Fruit fly (Drosophila melanogaster) whole organism, embryonic: Measurements from ENCODE around the gene unc79.

Experiments
- CG3995 ChIP-seq: fragments of 200-800 bp; sonication (Bioruptor generic); optimal IDR thresholded peaks from 3 replicates; lab custom pipeline; 2016; ENCODE audit warnings: missing biosample characterization, missing genetic modification characterization
- CG5953 ChIP-seq: fragments of 200-800 bp; sonication (Bioruptor generic); IDR thresholded peaks from 2 replicates; pipeline ENCODE4 v1.3.6; 2022; ENCODE audit warnings: missing biosample characterization, missing genetic modification characterization
- CG6689 ChIP-seq: fragments of 200-800 bp; sonication (Bioruptor generic); IDR thresholded peaks from 2 replicates; pipeline ENCODE4 v1.3.6; 2022; ENCODE audit warnings: missing biosample characterization, missing genetic modification characterization
- Mes4 ChIP-seq: fragments of 200-800 bp; sonication (Bioruptor generic); optimal IDR thresholded peaks from 2 replicates; lab custom pipeline; 2016; ENCODE audit warnings: missing biosample characterization, missing genetic modification characterization
- Nf-YC ChIP-seq: fragments of 200-800 bp; optimal IDR thresholded peaks from 3 replicates; lab custom pipeline; 2019; ENCODE audit warnings: missing biosample characterization, mild to moderate bottlenecking, missing genetic modification characterization, moderate library complexity
- PHDP ChIP-seq: fragments of 200-800 bp; sonication (Bioruptor generic); optimal IDR thresholded peaks from 3 replicates; lab custom pipeline; 2018; ENCODE audit warnings: missing biosample characterization, mild to moderate bottlenecking, missing genetic modification characterization, moderate library complexity
- Rx ChIP-seq: fragments of 200-800 bp; sonication (Bioruptor generic); IDR thresholded peaks from 2 replicates; pipeline ENCODE4 v1.3.6; 2022; ENCODE audit warnings: missing biosample characterization, missing genetic modification characterization
- ci ChIP-seq: fragments of 200-800 bp; sonication (Bioruptor generic); IDR thresholded peaks from 3 replicates; pipeline ENCODE4 v1.3.6; 2022; ENCODE audit warnings: missing biosample characterization, missing genetic modification characterization
- kay ChIP-seq: fragments of 200-800 bp; sonication (Bioruptor generic); optimal IDR thresholded peaks from 2 replicates; lab custom pipeline; 2016; ENCODE audit warnings: missing biosample characterization, missing genetic modification characterization
- ken ChIP-seq: fragments of 200-800 bp; sonication (Bioruptor generic); IDR thresholded peaks from 3 replicates; pipeline ENCODE4 v1.3.6; 2022; ENCODE audit warnings: missing biosample characterization, missing genetic modification characterization
- lov ChIP-seq, 2 experiments: fragments of 200-800 bp in 1 of 2; fragments of >200 bp in 1 of 2; sonication (Bioruptor generic) in 1 of 2; IDR thresholded peaks in 1 of 2; optimal IDR thresholded peaks in 1 of 2; 2 replicates in 1 of 2; 3 replicates in 1 of 2; pipeline versions ENCODE4 v1.3.6 to Lab custom; 2017 to 2022; ENCODE audit warnings: missing biosample characterization in 1 of 2, missing genetic modification characterization in 1 of 2
- ro ChIP-seq: fragments of 200-800 bp; sonication (Bioruptor generic); IDR thresholded peaks from 2 replicates; pipeline ENCODE4 v1.3.6; 2022; ENCODE audit warnings: missing biosample characterization, missing genetic modification characterization
- tna ChIP-seq: fragments of 200-800 bp; sonication (Bioruptor generic); IDR thresholded peaks from 2 replicates; pipeline ENCODE4 v1.3.6; 2022; ENCODE audit warnings: missing biosample characterization, missing genetic modification characterization; ENCODE audit not compliant: partially characterized antibody

The unc79 gene

DNA sequence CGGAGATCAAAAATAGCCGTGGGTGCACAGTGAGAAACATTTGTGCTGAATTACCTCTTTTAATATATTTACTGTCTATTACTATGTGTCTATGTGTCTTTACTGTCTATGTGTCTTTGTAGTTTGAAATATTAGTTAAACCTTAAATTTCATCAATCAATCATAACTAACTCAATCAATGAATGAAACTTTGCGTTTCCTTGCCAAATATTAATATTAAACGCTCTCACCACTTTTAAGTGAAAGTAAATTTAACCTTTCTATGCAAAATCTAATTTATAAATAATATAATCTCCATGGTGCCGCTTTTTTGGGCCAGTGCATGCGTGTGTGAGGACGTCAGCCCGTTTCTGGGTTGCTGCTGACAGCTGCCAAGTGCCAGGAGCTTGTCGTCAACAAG is 64.7 kb downstream of the unc79 start (continued):
- TF ChIP-seq lov (optimal IDR thresholded peaks at IDR 0.05; lab: Kevin White, UChicago) (no peak), lov (GFP tag; IDR thresholded peaks at IDR 0.05; lab: Robert Waterston, UW) (no peak), Rx (GFP tag; lab: Robert Waterston, UW) (no peak), ro (GFP tag; lab: Robert Waterston, UW) (no peak), kay (no peak), CG6689 (GFP tag; lab: Robert Waterston, UW) (no peak), CG3995 (GFP tag; lab: Kevin White, UChicago) (no peak), ken (GFP tag; lab: Robert Waterston, UW) (no peak), PHDP (tag; lab: Kevin White, UChicago) (peak; percentile 6), Mes4 (no peak), Nf-YC (tag; lab: Kevin White, UChicago) (no peak), CG5953 (GFP tag; lab: Robert Waterston, UW) (no peak), tna (GFP tag; lab: Robert Waterston, UW) (no peak), ci (GFP tag; lab: Robert Waterston, UW) (no peak)
